Fruit fly (Drosophila melanogaster) S2 (cell line): ENCODE measurements around the gene CG10175.

Experiments used
- CG8478 ChIP-seq: fragments of >200 bp; optimal IDR thresholded peaks from 2 replicates; lab custom pipeline; 2018
- CTCF ChIP-seq, 2 experiments: fragments of >200 bp; optimal IDR thresholded peaks; 2 replicates each; lab custom pipeline; 2018

DNA sequence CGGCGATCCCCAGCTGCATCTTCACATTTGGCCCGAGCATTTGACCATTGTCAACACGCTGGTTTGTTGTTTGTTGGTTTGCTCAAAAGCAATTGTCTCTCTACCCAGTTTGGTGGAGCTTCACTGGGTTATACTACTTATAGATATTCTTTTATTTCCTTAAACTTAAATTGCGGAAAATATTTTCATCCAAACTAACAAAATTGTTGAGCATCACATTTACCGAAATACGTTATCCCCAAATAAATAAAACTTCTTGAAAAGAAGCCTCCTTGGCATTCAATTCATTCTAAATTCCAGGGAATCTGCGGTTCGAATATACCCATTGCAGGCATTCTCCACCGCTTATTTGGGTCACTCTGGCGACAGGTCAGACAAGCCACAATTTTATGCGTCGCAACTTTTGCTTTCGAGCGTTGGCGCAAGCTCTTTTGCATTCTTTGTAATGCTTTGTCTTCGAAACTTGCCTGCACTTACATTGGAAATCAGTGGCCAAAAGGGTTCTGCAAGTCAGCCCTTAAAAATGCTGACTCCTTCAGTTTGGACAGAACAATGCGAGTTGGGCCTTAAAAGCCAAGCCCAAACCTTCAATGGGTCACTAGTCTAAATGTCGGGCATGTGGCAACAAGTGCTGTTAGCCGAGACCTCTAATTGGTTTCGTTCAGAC is 49.4 kb downstream of the CG10175 start, which contains the start of gene Ir94f:
- TF ChIP-seq CTCF (optimal IDR thresholded peaks at IDR 0.05; lab: Kevin White, UChicago) (no peak), CG8478 (lab: Kevin White, UChicago) (no peak)
